Fruit fly (Drosophila melanogaster): Measurements from ENCODE around the gene Rsf1.

Gene Rsf1

dm6 chr2L:10292066-10292560 is 28.8 kb upstream of the Rsf1 start, which contains the start of gene Ufd4 (continued):
- no peak for TF ChIP-seq CG2678 (tag; optimal IDR thresholded peaks at IDR 0.05)
- no peak for TF ChIP-seq CG42726 (GFP tag; IDR thresholded peaks at IDR 0.05; ENCODE audit: partially characterized antibody)
- TF ChIP-seq pros (GFP tag; optimal IDR thresholded peaks at IDR 0.05), result no peak
- no peak for TF ChIP-seq CG6791 (GFP tag; IDR thresholded peaks at IDR 0.05; ENCODE audit: partially characterized antibody)
- TF ChIP-seq Atf-2 (GFP tag; optimal IDR thresholded peaks at IDR 0.05), result peak; percentile 27
- peak; percentile 43 for TF ChIP-seq CG7987 (GFP tag; optimal IDR thresholded peaks at IDR 0.05)
- no peak for TF ChIP-seq hb (GFP tag; IDR thresholded peaks at IDR 0.05; ENCODE audit: partially characterized antibody)
- TF ChIP-seq Taf1 (GFP tag; IDR thresholded peaks at IDR 0.05), result no peak
- TF ChIP-seq h (optimal IDR thresholded peaks at IDR 0.05), result no peak
- peak; percentile 23 for TF ChIP-seq eyg (GFP tag; optimal IDR thresholded peaks at IDR 0.05)
- no peak for TF ChIP-seq ftz-f1 (GFP tag; optimal IDR thresholded peaks at IDR 0.05)
- TF ChIP-seq CG14441 (GFP tag; IDR thresholded peaks at IDR 0.05), result no peak; the same call in 1 of the 2 replicates
- no peak for TF ChIP-seq CG9932 (GFP tag; IDR thresholded peaks at IDR 0.05)
- TF ChIP-seq pho (GFP tag; optimal IDR thresholded peaks at IDR 0.05), result peak; percentile 61
- no peak for TF ChIP-seq zen (tag; optimal IDR thresholded peaks at IDR 0.05)
- peak; percentile 6 for TF ChIP-seq CG13123 (GFP tag; optimal IDR thresholded peaks at IDR 0.05)
- TF ChIP-seq fd64A (GFP tag; optimal IDR thresholded peaks at IDR 0.05), result no peak
- TF ChIP-seq twi (tag; optimal IDR thresholded peaks at IDR 0.05), result no peak
- no peak for TF ChIP-seq CG14860 (GFP tag; IDR thresholded peaks at IDR 0.05; ENCODE audit: partially characterized antibody)
- TF ChIP-seq Doc2 (GFP tag; IDR thresholded peaks at IDR 0.05), result no peak
- no peak for TF ChIP-seq tgo (GFP tag; IDR thresholded peaks at IDR 0.05)
- TF ChIP-seq grn (GFP tag; optimal IDR thresholded peaks at IDR 0.05), result no peak
- no peak for TF ChIP-seq CG9727 (GFP tag; optimal IDR thresholded peaks at IDR 0.05)
- no peak for TF ChIP-seq gce (GFP tag; IDR thresholded peaks at IDR 0.05)
- no peak for TF ChIP-seq CG9876 (GFP tag; optimal IDR thresholded peaks at IDR 0.05)
- peak; percentile 75; the same call in 2 of the 3 replicates for TF ChIP-seq zfh1 (GFP tag; IDR thresholded peaks at IDR 0.05)
- no peak for TF ChIP-seq CG7928 (GFP tag; optimal IDR thresholded peaks at IDR 0.05)
- TF ChIP-seq Mes4 (GFP tag; optimal IDR thresholded peaks at IDR 0.05), result peak; percentile 11
- TF ChIP-seq CG11398 (GFP tag; optimal IDR thresholded peaks at IDR 0.05), result peak; percentile 57
- TF ChIP-seq Myb (GFP tag; optimal IDR thresholded peaks at IDR 0.05), result peak; percentile 21
- TF ChIP-seq crc (GFP tag; optimal IDR thresholded peaks at IDR 0.05), result peak; percentile 28
- no peak; the same call in 1 of the 2 replicates for TF ChIP-seq ara (GFP tag; IDR thresholded peaks at IDR 0.05)
- no peak for TF ChIP-seq Hmr (GFP tag; optimal IDR thresholded peaks at IDR 0.05)
- no peak for TF ChIP-seq CG1603 (tag; optimal IDR thresholded peaks at IDR 0.05)
- TF ChIP-seq CG6175 (GFP tag; IDR thresholded peaks at IDR 0.05), result no peak
- no peak for TF ChIP-seq CG14965 (GFP tag; optimal IDR thresholded peaks at IDR 0.05; ENCODE audit: borderline replicate concordance)
- TF ChIP-seq da (GFP tag; optimal IDR thresholded peaks at IDR 0.05), result no peak
- TF ChIP-seq Atf3 (GFP tag; optimal IDR thresholded peaks at IDR 0.05), result no peak
- no peak for TF ChIP-seq dan (GFP tag; IDR thresholded peaks at IDR 0.05)
- TF ChIP-seq Sox100B (GFP tag; optimal IDR thresholded peaks at IDR 0.05), result no peak
- no peak for TF ChIP-seq ATbp (GFP tag; optimal IDR thresholded peaks at IDR 0.05)
- no peak for TF ChIP-seq Trl (optimal IDR thresholded peaks at IDR 0.05)
- TF ChIP-seq Trl (GFP tag; optimal IDR thresholded peaks at IDR 0.05), result peak; percentile 69
- no peak for TF ChIP-seq CG5180 (GFP tag; optimal IDR thresholded peaks at IDR 0.05)
- no peak for TF ChIP-seq PHDP (tag; optimal IDR thresholded peaks at IDR 0.05)
- TF ChIP-seq CG17829 (tag; optimal IDR thresholded peaks at IDR 0.05), result peak; percentile 83
- TF ChIP-seq CG9437 (GFP tag; optimal IDR thresholded peaks at IDR 0.05), result no peak
- no peak for TF ChIP-seq salm (tag; optimal IDR thresholded peaks at IDR 0.05)
- TF ChIP-seq CG34422 (GFP tag; IDR thresholded peaks at IDR 0.05), result no peak
- TF ChIP-seq Rfx (GFP tag; IDR thresholded peaks at IDR 0.05), result no peak; the same call in 1 of the 2 replicates
- no peak for TF ChIP-seq CG10274 (GFP tag; optimal IDR thresholded peaks at IDR 0.05)
- peak; percentile 45 for TF ChIP-seq slp2 (GFP tag; optimal IDR thresholded peaks at IDR 0.05)

All from whole organism, embryonic.